Fruit fly (Drosophila melanogaster): Measurements from ENCODE around the gene CG13606.
A peak's percentile ranks its signal among the peaks of the same experiment; 100 is the strongest.

Gene CG13606

DNA sequence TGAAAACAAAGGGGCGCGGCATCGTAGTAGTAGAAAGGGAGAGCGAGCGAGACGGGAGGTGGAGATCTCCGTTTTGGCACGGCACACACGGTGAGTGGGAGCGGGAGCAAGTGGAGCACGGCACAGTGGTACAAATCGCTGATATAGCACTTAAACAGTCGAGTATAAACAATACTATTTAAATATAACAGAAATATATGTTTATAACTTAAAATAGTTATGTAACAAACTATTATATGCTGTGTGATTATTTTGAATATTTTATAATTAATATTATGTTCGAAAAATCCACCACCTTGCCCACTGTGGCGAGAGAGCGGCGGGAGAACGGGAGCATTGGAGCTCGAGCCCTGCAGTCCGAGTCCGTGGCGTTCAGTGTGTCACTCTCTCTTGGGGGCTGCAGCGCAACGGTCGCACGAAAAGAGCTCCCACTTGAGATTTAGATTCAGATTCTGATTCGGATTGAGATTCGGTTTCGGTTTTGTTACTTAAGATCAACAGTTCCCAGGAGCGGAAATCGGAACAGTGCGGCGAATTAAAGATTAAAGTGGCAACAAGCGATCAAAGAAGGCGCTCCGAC is 31.3 kb upstream of the CG13606 start, which contains the start of gene Kal1 (continued):
- TF ChIP-seq wor (GFP tag; IDR thresholded peaks at IDR 0.05) (peak; percentile 93), Ets65A (GFP tag) (peak; percentile 85), luna (GFP tag; optimal IDR thresholded peaks at IDR 0.05) (no peak), CG32767 (GFP tag; IDR thresholded peaks at IDR 0.05) (peak; percentile 95), grn (GFP tag; optimal IDR thresholded peaks at IDR 0.05) (peak; percentile 11), Max (GFP tag; optimal IDR thresholded peaks at IDR 0.05) (peak; percentile 74), CG17186 (GFP tag; optimal IDR thresholded peaks at IDR 0.05) (peak; percentile 74), dysf (GFP tag; IDR thresholded peaks at IDR 0.05) (peak; percentile 92), Sin3A (optimal IDR thresholded peaks at IDR 0.05) (no peak), Ets97D (GFP tag; optimal IDR thresholded peaks at IDR 0.05) (no peak), CG2129 (GFP tag; IDR thresholded peaks at IDR 0.05; ENCODE audit: partially characterized antibody) (no peak), amos (GFP tag; IDR thresholded peaks at IDR 0.05; ENCODE audit: partially characterized antibody) (no peak), CG14710 (tag; optimal IDR thresholded peaks at IDR 0.05) (peak; percentile 89), Ptx1 (GFP tag; IDR thresholded peaks at IDR 0.05) (peak; percentile 93), CG2875 (GFP tag; optimal IDR thresholded peaks at IDR 0.05) (peak; percentile 95), ara (GFP tag; IDR thresholded peaks at IDR 0.05) (peak; percentile 92), CG7357 (GFP tag; IDR thresholded peaks at IDR 0.05) (peak; percentile 76), CG10654 (GFP tag; optimal IDR thresholded peaks at IDR 0.05) (peak; percentile 83), ash1 (GFP tag; optimal IDR thresholded peaks at IDR 0.05) (no peak), crol (GFP tag; IDR thresholded peaks at IDR 0.05) (peak; percentile 69), Med (GFP tag) (peak; percentile 88), Atf6 (GFP tag; IDR thresholded peaks at IDR 0.05) (peak; percentile 89), lmd (GFP tag; IDR thresholded peaks at IDR 0.05) (peak; percentile 90)

DNA sequence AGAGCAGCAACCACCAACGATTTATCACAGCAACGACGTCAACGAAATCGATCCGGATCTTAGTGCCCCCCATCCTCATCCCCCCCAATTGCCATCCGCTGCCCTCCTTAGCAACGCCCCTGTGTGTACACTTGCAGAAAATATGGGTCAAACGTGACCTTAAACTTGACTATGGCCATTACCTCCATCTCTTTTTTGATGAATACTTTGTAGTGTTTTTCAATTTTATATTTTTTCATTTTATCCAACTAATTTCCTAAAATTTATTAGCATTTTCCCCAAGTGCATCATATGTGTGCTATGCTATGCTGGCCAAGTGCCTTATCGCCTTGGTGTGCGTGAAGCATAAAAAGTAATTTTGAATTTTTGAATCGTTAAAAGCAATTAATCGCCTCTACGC is 29.5 kb upstream of the CG13606 start:
- 0 out of 3 replicates have a peak, but pooled peaks have one; percentile 17 for TF ChIP-seq croc (GFP tag; conservative IDR thresholded peaks at IDR 0.05)
- no peak for TF ChIP-seq CG8089 (GFP tag; optimal IDR thresholded peaks at IDR 0.05)
- 0 out of 3 replicates have a peak, but pooled peaks have one; percentile 41 for TF ChIP-seq H15 (GFP tag; IDR thresholded peaks at IDR 0.05)
- peak; percentile 30 to 58 for TF ChIP-seq bsh (GFP tag; optimal IDR thresholded peaks at IDR 0.05)
- no peak for TF ChIP-seq Dek (tag; optimal IDR thresholded peaks at IDR 0.05)
- no peak for TF ChIP-seq Dfd (GFP tag; optimal IDR thresholded peaks at IDR 0.05)
- no peak for TF ChIP-seq CG13287 (GFP tag; IDR thresholded peaks at IDR 0.05; ENCODE audit: partially characterized antibody)
- TF ChIP-seq Vsx1 (GFP tag; optimal IDR thresholded peaks at IDR 0.05), result no peak
- TF ChIP-seq org-1 (GFP tag; optimal IDR thresholded peaks at IDR 0.05), result no peak
- TF ChIP-seq MTF-1 (GFP tag; optimal IDR thresholded peaks at IDR 0.05; ENCODE audit: borderline replicate concordance), result no peak
- TF ChIP-seq CG14441 (GFP tag; IDR thresholded peaks at IDR 0.05), result peak; percentile 38; the same call in 1 of the 2 replicates
- peak; percentile 18 for TF ChIP-seq az2 (GFP tag; optimal IDR thresholded peaks at IDR 0.05)
- peak; percentile 36 for TF ChIP-seq CG12391 (tag; optimal IDR thresholded peaks at IDR 0.05)
- no peak for TF ChIP-seq run (tag; optimal IDR thresholded peaks at IDR 0.05)
- TF ChIP-seq nmo (GFP tag; optimal IDR thresholded peaks at IDR 0.05), result peak; percentile 40
- TF ChIP-seq CG6175 (GFP tag; IDR thresholded peaks at IDR 0.05), result no peak
- TF ChIP-seq CG5245 (GFP tag; optimal IDR thresholded peaks at IDR 0.05), result peak; percentile 18
- TF ChIP-seq dmrt99B (tag; optimal IDR thresholded peaks at IDR 0.05), result peak; percentile 65
- TF ChIP-seq ham (GFP tag; IDR thresholded peaks at IDR 0.05), result no peak
- no peak for TF ChIP-seq abd-A (tag; optimal IDR thresholded peaks at IDR 0.05)
- TF ChIP-seq Elba2 (GFP tag; optimal IDR thresholded peaks at IDR 0.05), result no peak
- TF ChIP-seq grau (tag; optimal IDR thresholded peaks at IDR 0.05), result peak; percentile 15
- TF ChIP-seq sisA (GFP tag; IDR thresholded peaks at IDR 0.05), result peak; percentile 60
- no peak for TF ChIP-seq Fer2 (tag; optimal IDR thresholded peaks at IDR 0.05)
- TF ChIP-seq eyg (GFP tag; optimal IDR thresholded peaks at IDR 0.05), result no peak
- TF ChIP-seq CG14965 (GFP tag; optimal IDR thresholded peaks at IDR 0.05; ENCODE audit: borderline replicate concordance), result no peak
- peak; percentile 76 for TF ChIP-seq corto (GFP tag; optimal IDR thresholded peaks at IDR 0.05)
- peak; percentile 3 for TF ChIP-seq CG1602 (GFP tag; optimal IDR thresholded peaks at IDR 0.05)
- TF ChIP-seq p53 (GFP tag; optimal IDR thresholded peaks at IDR 0.05), result no peak

Data from whole organism, embryonic.